Worm (Caenorhabditis elegans) whole organism, L4/young adult: ENCODE data around the gene Y39B6A.29.

Experiments
- W03F9.2 ChIP-seq: fragments of 150-350 bp; optimal IDR thresholded peaks from 2 replicates; lab custom pipeline; 2014; ENCODE audit warnings: missing biosample characterization, missing genetic modification characterization
- him-1 ChIP-seq: sonication (generic microtip); optimal IDR thresholded peaks from 2 replicates; lab custom pipeline; 2016; ENCODE audit warnings: missing genotype, missing genetic modification reagents, missing genetic modification characterization, missing compliant biosample characterization

- TF ChIP-seq him-1 (tag; lab: Kevin White, UChicago), result no peak
- TF ChIP-seq W03F9.2 (tag; lab: Kevin White, UChicago), result no peak
Observed at ce11 chrV:19047442-19047841, 22.9 kb upstream of the Y39B6A.29 start.
